Fruit fly (Drosophila melanogaster) whole organism, embryonic: ENCODE results near the gene CG5853.

Source experiments
- Ada2b ChIP-seq: fragments of 200-800 bp; sonication (Bioruptor generic); IDR thresholded peaks from 2 replicates; pipeline ENCODE4 v1.3.6; 2022; ENCODE audit warnings: missing biosample characterization, missing genetic modification characterization
- CG12071 ChIP-seq: fragments of 200-800 bp; sonication (Bioruptor generic); optimal IDR thresholded peaks from 3 replicates; lab custom pipeline; 2018; ENCODE audit warnings: missing biosample characterization, mild to moderate bottlenecking, missing genetic modification characterization
- CG12659 ChIP-seq: fragments of 200-800 bp; sonication (Bioruptor generic); optimal IDR thresholded peaks from 3 replicates; lab custom pipeline; 2017; ENCODE audit warnings: mild to moderate bottlenecking, missing biosample characterization, missing genetic modification reagents, missing genetic modification characterization
- CG14441 ChIP-seq: fragments of 200-800 bp; sonication (Bioruptor generic); IDR thresholded peaks from 2 replicates; pipeline ENCODE4 v1.3.6; 2022; ENCODE audit warnings: missing biosample characterization, missing genetic modification characterization
- CG15601 ChIP-seq: fragments of 200-800 bp; sonication (Bioruptor generic); optimal IDR thresholded peaks from 3 replicates; lab custom pipeline; 2019; ENCODE audit warnings: missing biosample characterization, mild to moderate bottlenecking, missing genetic modification characterization, moderate library complexity
- CG1602 ChIP-seq: fragments of 200-800 bp; sonication (Bioruptor generic); optimal IDR thresholded peaks from 3 replicates; lab custom pipeline; 2016; ENCODE audit warnings: missing biosample characterization, missing genetic modification characterization
- CG1647 ChIP-seq: fragments of 200-800 bp; sonication (Bioruptor generic); optimal IDR thresholded peaks from 3 replicates; lab custom pipeline; 2016; ENCODE audit warnings: missing biosample characterization, missing genetic modification characterization
- CG16863 ChIP-seq: fragments of 200-800 bp; sonication (Bioruptor generic); optimal IDR thresholded peaks from 3 replicates; lab custom pipeline; 2016; ENCODE audit warnings: missing biosample characterization, missing genetic modification characterization
- CG17385 ChIP-seq: fragments of 200-800 bp; sonication (Bioruptor generic); optimal IDR thresholded peaks from 3 replicates; lab custom pipeline; 2018; ENCODE audit warnings: missing biosample characterization, mild to moderate bottlenecking, missing genetic modification characterization
- CG18011 ChIP-seq: fragments of 200-800 bp; sonication (Bioruptor generic); optimal IDR thresholded peaks from 2 replicates; lab custom pipeline; 2017; ENCODE audit warnings: missing biosample characterization, missing genetic modification characterization, mild to moderate bottlenecking, moderate library complexity, missing genotype
- CG1832 ChIP-seq: fragments of 200-800 bp; sonication (Bioruptor generic); optimal IDR thresholded peaks from 2 replicates; lab custom pipeline; 2017; ENCODE audit warnings: missing biosample characterization, mild to moderate bottlenecking, missing genetic modification characterization, inconsistent platforms
- CG18476 ChIP-seq: fragments of 200-800 bp; sonication (Bioruptor generic); optimal IDR thresholded peaks from 2 replicates; lab custom pipeline; 2016; ENCODE audit warnings: missing biosample characterization, mild to moderate bottlenecking, missing genetic modification characterization
- CG2202 ChIP-seq: fragments of 200-800 bp; sonication (Bioruptor generic); optimal IDR thresholded peaks from 2 replicates; lab custom pipeline; 2018; ENCODE audit warnings: missing biosample characterization, mild to moderate bottlenecking, missing genetic modification characterization
- CG3065 ChIP-seq: fragments of 200-800 bp; sonication (Bioruptor generic); optimal IDR thresholded peaks from 2 replicates; lab custom pipeline; 2016; ENCODE audit warnings: missing biosample characterization, missing genetic modification characterization
- CG32767 ChIP-seq: fragments of 200-800 bp; sonication (Bioruptor generic); IDR thresholded peaks from 2 replicates; pipeline ENCODE4 v1.3.6; 2022; ENCODE audit warnings: missing biosample characterization, missing genetic modification characterization
- CG3847 ChIP-seq: fragments of 200-800 bp; sonication (Bioruptor generic); IDR thresholded peaks from 2 replicates; pipeline ENCODE4 v1.3.6; 2022; ENCODE audit warnings: missing biosample characterization, missing genetic modification characterization
- CG4282 ChIP-seq: fragments of 200-800 bp; sonication (Bioruptor generic); optimal IDR thresholded peaks from 2 replicates; lab custom pipeline; 2016; ENCODE audit warnings: missing biosample characterization, missing genetic modification characterization
- CG43689 ChIP-seq: fragments of 200-800 bp; sonication (Bioruptor generic); IDR thresholded peaks from 2 replicates; pipeline ENCODE4 v1.3.6; 2022; ENCODE audit warnings: missing biosample characterization, missing genetic modification characterization
- CG4730 ChIP-seq: fragments of 200-800 bp; sonication (Bioruptor generic); IDR thresholded peaks from 2 replicates; pipeline ENCODE4 v1.3.6; 2022; ENCODE audit warnings: missing biosample characterization, missing genetic modification characterization
- CG4854 ChIP-seq: fragments of 200-800 bp; sonication (Bioruptor generic); optimal IDR thresholded peaks from 2 replicates; lab custom pipeline; 2016; ENCODE audit warnings: missing biosample characterization, missing genetic modification characterization, inconsistent platforms
- D19A ChIP-seq: fragments of 200-800 bp; optimal IDR thresholded peaks from 3 replicates; lab custom pipeline; 2019; ENCODE audit warnings: missing biosample characterization, mild to moderate bottlenecking, missing genetic modification characterization, moderate library complexity
- Doc3 ChIP-seq: fragments of 200-800 bp; sonication (Bioruptor generic); IDR thresholded peaks from 3 replicates; pipeline ENCODE4 v1.3.6; 2022; ENCODE audit warnings: missing biosample characterization, missing genetic modification characterization; ENCODE audit not compliant: partially characterized antibody
- Dp ChIP-seq: fragments of 200-800 bp; sonication (Bioruptor generic); optimal IDR thresholded peaks from 2 replicates; lab custom pipeline; 2018; ENCODE audit warnings: missing biosample characterization, mild to moderate bottlenecking, missing genetic modification characterization, moderate library complexity
- Dref ChIP-seq: fragments of 200-800 bp; sonication (Bioruptor generic); IDR thresholded peaks from 2 replicates; pipeline ENCODE4 v1.3.6; 2022; ENCODE audit warnings: missing biosample characterization, missing genetic modification characterization
- Elba2 ChIP-seq: fragments of 200-800 bp; sonication (Bioruptor generic); optimal IDR thresholded peaks from 3 replicates; lab custom pipeline; 2016; ENCODE audit warnings: missing biosample characterization, missing genetic modification characterization
- Hr39 ChIP-seq: fragments of >200 bp; optimal IDR thresholded peaks from 2 replicates; lab custom pipeline; 2017
- Nf-YC ChIP-seq: fragments of 200-800 bp; optimal IDR thresholded peaks from 3 replicates; lab custom pipeline; 2019; ENCODE audit warnings: missing biosample characterization, mild to moderate bottlenecking, missing genetic modification characterization, moderate library complexity
- NfI ChIP-seq: fragments of 200-800 bp; sonication (Bioruptor generic); optimal IDR thresholded peaks from 3 replicates; lab custom pipeline; 2018; ENCODE audit warnings: missing biosample characterization, mild to moderate bottlenecking, missing genetic modification characterization, moderate library complexity
- Optix ChIP-seq: fragments of 200-800 bp; sonication (Bioruptor generic); IDR thresholded peaks from 3 replicates; pipeline ENCODE4 v1.3.6; 2022; ENCODE audit warnings: missing biosample characterization, missing genetic modification characterization
- YL-1 ChIP-seq: fragments of 200-800 bp; sonication (Bioruptor generic); optimal IDR thresholded peaks from 3 replicates; lab custom pipeline; 2017; ENCODE audit warnings: missing biosample characterization, mild to moderate bottlenecking, missing genetic modification characterization
- btn ChIP-seq: fragments of 200-800 bp; sonication (Bioruptor generic); optimal IDR thresholded peaks from 2 replicates; lab custom pipeline; 2016; ENCODE audit warnings: missing biosample characterization, missing genetic modification characterization
- crc ChIP-seq: fragments of 200-800 bp; sonication (Bioruptor generic); optimal IDR thresholded peaks from 2 replicates; lab custom pipeline; 2016; ENCODE audit warnings: missing biosample characterization, missing genetic modification characterization
- dysf ChIP-seq: fragments of 200-800 bp; sonication (Bioruptor generic); IDR thresholded peaks from 3 replicates; pipeline ENCODE4 v1.3.6; 2022; ENCODE audit warnings: missing biosample characterization, missing genetic modification characterization
- fd3F ChIP-seq: fragments of 200-800 bp; sonication (Bioruptor generic); optimal IDR thresholded peaks from 2 replicates; lab custom pipeline; 2018; ENCODE audit warnings: missing biosample characterization, mild to moderate bottlenecking, missing genetic modification characterization, moderate library complexity
- jumu ChIP-seq: fragments of 200-800 bp; sonication (Bioruptor generic); optimal IDR thresholded peaks from 3 replicates; lab custom pipeline; 2016; ENCODE audit warnings: missing biosample characterization, missing genetic modification characterization
- kni ChIP-seq: fragments of 200-800 bp; sonication (Bioruptor generic); optimal IDR thresholded peaks from 3 replicates; lab custom pipeline; 2017; ENCODE audit warnings: mild to moderate bottlenecking, missing biosample characterization, missing genetic modification reagents, missing genetic modification characterization
- knrl ChIP-seq: fragments of 200-800 bp; sonication (Bioruptor generic); IDR thresholded peaks from 3 replicates; pipeline ENCODE4 v1.3.6; 2022; ENCODE audit warnings: missing biosample characterization, missing genetic modification characterization; ENCODE audit not compliant: partially characterized antibody
- lab ChIP-seq: fragments of 200-800 bp; sonication (Bioruptor generic); optimal IDR thresholded peaks from 3 replicates; lab custom pipeline; 2017; ENCODE audit warnings: missing biosample characterization, missing genetic modification characterization, mild to moderate bottlenecking, moderate library complexity, missing genetic modification reagents
- nmo ChIP-seq: fragments of 200-800 bp; sonication (Bioruptor generic); optimal IDR thresholded peaks from 2 replicates; lab custom pipeline; 2018; ENCODE audit warnings: missing biosample characterization, mild to moderate bottlenecking, missing genetic modification characterization, moderate library complexity
- pan ChIP-seq, 4 experiments: fragments of >200 bp in 3 of 4; fragments of 200-800 bp in 1 of 4; sonication (Bioruptor generic) in 1 of 4; optimal IDR thresholded peaks in 3 of 4; IDR thresholded peaks in 1 of 4; 2 replicates each; pipeline versions ENCODE4 v1.3.6 to Lab custom; 2017 to 2022; ENCODE audit warnings: missing biosample characterization in 2 of 4, missing genetic modification characterization in 2 of 4, mixed read lengths in 1 of 4
- rib ChIP-seq: fragments of 200-800 bp; sonication (Bioruptor generic); IDR thresholded peaks from 2 replicates; pipeline ENCODE4 v1.3.6; 2022; ENCODE audit warnings: missing biosample characterization, missing genetic modification characterization
- row ChIP-seq: fragments of 200-800 bp; sonication (Bioruptor generic); IDR thresholded peaks from 3 replicates; pipeline ENCODE4 v1.3.6; 2022; ENCODE audit warnings: missing biosample characterization, missing genetic modification characterization
- sc ChIP-seq, 3 experiments: fragments of >200 bp in 2 of 3; fragments of 200-800 bp in 1 of 3; sonication (Bioruptor generic) in 1 of 3; optimal IDR thresholded peaks; 2 replicates in 2 of 3; 3 replicates in 1 of 3; lab custom pipeline; 2017; ENCODE audit warnings: mild to moderate bottlenecking in 1 of 3, missing biosample characterization in 1 of 3, missing genetic modification characterization in 1 of 3, missing genetic modification reagents in 1 of 3
- sisA ChIP-seq: fragments of 200-800 bp; sonication (Bioruptor generic); IDR thresholded peaks from 2 replicates; pipeline ENCODE4 v1.3.6; 2022; ENCODE audit warnings: missing biosample characterization, missing genetic modification characterization
- tup ChIP-seq: fragments of 200-800 bp; sonication (Bioruptor generic); optimal IDR thresholded peaks from 2 replicates; lab custom pipeline; 2016; ENCODE audit warnings: missing biosample characterization, mild to moderate bottlenecking, missing genetic modification characterization, moderate library complexity
- unpg ChIP-seq: fragments of 200-800 bp; sonication (Bioruptor generic); optimal IDR thresholded peaks from 3 replicates; lab custom pipeline; 2018; ENCODE audit warnings: missing biosample characterization, mild to moderate bottlenecking, missing genetic modification characterization, moderate library complexity
- usp ChIP-seq: fragments of >200 bp; optimal IDR thresholded peaks from 2 replicates; lab custom pipeline; 2017; ENCODE audit warnings: missing biosample characterization, missing genetic modification characterization
- wor ChIP-seq: fragments of 200-800 bp; sonication (Bioruptor generic); IDR thresholded peaks from 2 replicates; pipeline ENCODE4 v1.3.6; 2022; ENCODE audit warnings: missing biosample characterization, missing genetic modification characterization

The CG5853 gene

dm6 chr2L:9984078-9984772, 36.8 kb upstream of the CG5853 start, which contains the start of gene bib (continued):
- TF ChIP-seq CG43689 = no peak
- no peak for TF ChIP-seq pan (optimal IDR thresholded peaks at IDR 0.05; lab: Kevin White, UChicago)
- TF ChIP-seq pan (GFP tag; optimal IDR thresholded peaks at IDR 0.05 in 1 of 2, IDR thresholded peaks at IDR 0.05 in 1 of 2) = peak in 1 of 2 experiments; percentile 58
- TF ChIP-seq jumu (GFP tag; lab: Kevin White, UChicago) = no peak
- no peak for TF ChIP-seq sc (optimal IDR thresholded peaks at IDR 0.05; lab: Kevin White, UChicago)
- TF ChIP-seq sc (GFP tag; optimal IDR thresholded peaks at IDR 0.05; lab: Kevin White, UChicago) = peak; percentile 86
- TF ChIP-seq Hr39 (lab: Kevin White, UChicago) = no peak
- TF ChIP-seq CG4730 = peak; percentile 40; the same call in 1 of the 2 replicates
- no peak for TF ChIP-seq knrl
- TF ChIP-seq CG16863 (GFP tag; lab: Kevin White, UChicago) = no peak
- TF ChIP-seq Optix (GFP tag; lab: Robert Waterston, UW) = no peak
- TF ChIP-seq rib = no peak
- peak; percentile 54 for TF ChIP-seq CG4854 (GFP tag; lab: Kevin White, UChicago)
- TF ChIP-seq kni (GFP tag; lab: Kevin White, UChicago) = peak; percentile 68
- no peak for TF ChIP-seq CG4282 (GFP tag; lab: Kevin White, UChicago)
- TF ChIP-seq usp (GFP tag; lab: Kevin White, UChicago) = no peak
- TF ChIP-seq CG18011 = no peak
- peak; percentile 52 for TF ChIP-seq tup
- TF ChIP-seq fd3F (GFP tag; lab: Kevin White, UChicago) = peak; percentile 52
- TF ChIP-seq unpg (GFP tag; lab: Kevin White, UChicago) = peak; percentile 84
- no peak for TF ChIP-seq Elba2 (GFP tag; lab: Kevin White, UChicago)
- TF ChIP-seq CG12659 (GFP tag; lab: Kevin White, UChicago) = peak; percentile 85
- TF ChIP-seq CG14441 = peak; percentile 58; the same call in 1 of the 2 replicates
- no peak for TF ChIP-seq crc (GFP tag; lab: Kevin White, UChicago)
- TF ChIP-seq CG2202 = peak; percentile 86
- TF ChIP-seq nmo (GFP tag; lab: Kevin White, UChicago) = peak; percentile 93
- TF ChIP-seq CG32767 = peak; percentile 59
- TF ChIP-seq CG17385 (GFP tag; lab: Kevin White, UChicago) = peak; percentile 81
- TF ChIP-seq wor (GFP tag; lab: Robert Waterston, UW) = peak; percentile 40; the same call in 1 of the 2 replicates
- TF ChIP-seq CG1647 (GFP tag; lab: Kevin White, UChicago) = no peak
- peak; percentile 76 for TF ChIP-seq NfI
- TF ChIP-seq Nf-YC (tag; lab: Kevin White, UChicago) = peak; percentile 64
- TF ChIP-seq CG18476 (GFP tag; lab: Kevin White, UChicago) = peak; percentile 61
- TF ChIP-seq Dref (GFP tag; lab: Robert Waterston, UW) = 0 out of 2 replicates have a peak, but pooled peaks have one; percentile 33
- peak; percentile 59 for TF ChIP-seq YL-1
- TF ChIP-seq sisA (GFP tag; lab: Robert Waterston, UW) = peak; percentile 51
- no peak for TF ChIP-seq CG1832 (GFP tag; lab: Kevin White, UChicago)
- peak; percentile 88 for TF ChIP-seq lab (GFP tag; lab: Kevin White, UChicago)
- peak; percentile 51 for TF ChIP-seq CG3065 (GFP tag; lab: Kevin White, UChicago)
- TF ChIP-seq btn (GFP tag; lab: Kevin White, UChicago) = no peak
- TF ChIP-seq row (GFP tag; lab: Robert Waterston, UW) = peak; percentile 85
- peak; percentile 86 for TF ChIP-seq CG15601 (tag; lab: Kevin White, UChicago)
- no peak for TF ChIP-seq Dp
- TF ChIP-seq dysf (GFP tag; lab: Robert Waterston, UW) = peak; percentile 77
- TF ChIP-seq CG1602 (GFP tag; lab: Kevin White, UChicago) = peak; percentile 84
- TF ChIP-seq CG3847 (GFP tag; lab: Robert Waterston, UW) = no peak
- TF ChIP-seq Doc3 (GFP tag; lab: Robert Waterston, UW) = no peak
- TF ChIP-seq D19A (tag; lab: Kevin White, UChicago) = peak; percentile 87
- TF ChIP-seq CG12071 (GFP tag; lab: Kevin White, UChicago) = no peak
- peak; percentile 39; the same call in 1 of the 2 replicates for TF ChIP-seq Ada2b (GFP tag; lab: Robert Waterston, UW)
